Worm (Caenorhabditis elegans): ENCODE results near the gene Y48A6C.4.

Y48A6C.4 gene

DNA sequence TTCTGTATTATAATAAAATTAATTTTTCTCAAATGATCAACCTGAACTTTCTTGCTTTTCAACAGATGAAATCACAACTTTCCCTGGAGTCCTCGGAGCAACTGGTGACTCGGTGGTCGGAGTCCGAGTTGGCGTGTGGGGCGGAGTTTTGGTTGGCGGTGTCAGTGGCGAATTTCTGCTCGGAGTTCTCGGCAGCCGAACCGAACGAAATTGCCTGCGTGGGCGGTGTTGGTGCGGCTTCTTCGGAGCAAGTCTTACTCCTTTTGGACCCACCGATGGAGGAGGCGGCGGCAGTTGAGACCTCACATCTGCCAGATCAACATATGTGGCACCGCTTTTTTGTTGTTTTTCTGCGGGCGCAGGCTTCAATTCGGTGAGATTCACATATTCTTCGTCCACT lies 50.1 kb downstream of the Y48A6C.4 start:
- TF ChIP-seq nhr-6 (tag; optimal IDR thresholded peaks at IDR 0.05) (no peak), skn-1 (tag; optimal IDR thresholded peaks at IDR 0.05) (no peak)

DNA sequence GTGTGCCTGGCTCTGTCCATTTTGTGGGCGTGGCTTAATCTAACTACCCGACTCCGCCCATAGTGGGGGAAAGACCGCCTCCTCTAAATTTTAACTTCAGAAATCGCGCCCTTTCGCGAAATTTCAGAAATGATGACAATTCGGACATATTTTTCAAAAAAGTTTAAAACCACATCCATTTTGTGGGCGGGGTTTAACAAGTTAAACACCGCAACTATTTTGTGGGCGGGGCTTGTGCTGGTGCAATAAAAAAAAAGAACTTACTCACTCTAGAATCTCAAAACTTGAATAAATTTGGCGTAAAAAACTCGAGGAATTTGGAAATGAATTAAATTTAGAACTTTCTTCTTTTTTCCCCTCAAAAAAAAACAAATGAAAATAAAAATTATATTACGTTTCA lies 50.9 kb downstream of the Y48A6C.4 start:
- no peak for TF ChIP-seq C34F6.9 (tag; optimal IDR thresholded peaks at IDR 0.05)
- TF ChIP-seq ceh-16 (tag; optimal IDR thresholded peaks at IDR 0.05), result no peak
- no peak for TF ChIP-seq zag-1 (tag; optimal IDR thresholded peaks at IDR 0.05)
- TF ChIP-seq unc-39 (tag; optimal IDR thresholded peaks at IDR 0.05), result no peak
- TF ChIP-seq dmd-4 (tag; optimal IDR thresholded peaks at IDR 0.05), result no peak
- no peak for TF ChIP-seq aly-2 (tag; optimal IDR thresholded peaks at IDR 0.05)
- TF ChIP-seq sma-9 (GFP tag; optimal IDR thresholded peaks at IDR 0.05), result no peak
- no peak for TF ChIP-seq sma-9 (tag; optimal IDR thresholded peaks at IDR 0.05)
- no peak for TF ChIP-seq nhr-21 (tag; optimal IDR thresholded peaks at IDR 0.05)
- no peak for TF ChIP-seq lin-39 (tag; optimal IDR thresholded peaks at IDR 0.05)
- no peak for TF ChIP-seq gmeb-1 (tag; optimal IDR thresholded peaks at IDR 0.05)
- no peak for TF ChIP-seq ztf-1 (GFP tag; conservative IDR thresholded peaks at IDR 0.05)
- TF ChIP-seq skn-1 (tag; optimal IDR thresholded peaks at IDR 0.05), result no peak
- no peak for TF ChIP-seq nhr-10 (tag; optimal IDR thresholded peaks at IDR 0.05)
- TF ChIP-seq nhr-129 (tag; optimal IDR thresholded peaks at IDR 0.05), result no peak
- TF ChIP-seq crh-2 (tag; optimal IDR thresholded peaks at IDR 0.05), result no peak
- TF ChIP-seq elt-3 (tag; optimal IDR thresholded peaks at IDR 0.05), result no peak
- TF ChIP-seq ZK546.5 (tag; optimal IDR thresholded peaks at IDR 0.05), result no peak

DNA sequence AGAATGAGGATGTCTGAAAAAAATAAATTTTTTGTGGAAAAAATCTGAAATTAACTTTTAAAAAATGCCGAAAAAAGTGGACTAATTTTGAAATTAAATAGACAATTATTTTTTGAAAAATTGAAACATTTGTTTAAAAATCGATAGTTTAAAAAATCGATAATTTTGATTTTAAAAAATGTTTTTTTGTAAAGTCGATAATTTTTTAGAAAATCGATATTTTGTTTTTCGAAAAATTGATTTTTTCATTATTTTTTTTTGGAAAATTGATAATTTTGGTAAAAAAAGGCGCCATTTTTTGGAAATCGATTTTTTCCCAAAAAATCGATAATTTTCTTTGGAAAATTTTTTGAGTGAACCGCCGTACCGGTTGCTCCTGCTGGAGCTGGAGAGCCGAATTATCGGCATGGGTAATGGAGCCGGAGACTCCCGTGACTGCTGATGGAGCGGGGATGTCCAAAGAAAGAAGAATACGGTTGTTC lies 52.7 kb downstream of the Y48A6C.4 start:
- TF ChIP-seq aly-2 (tag; optimal IDR thresholded peaks at IDR 0.05) (no peak), dmd-4 (tag; optimal IDR thresholded peaks at IDR 0.05) (no peak), mdl-1 (tag; optimal IDR thresholded peaks at IDR 0.05) (no peak), mab-5 (tag; optimal IDR thresholded peaks at IDR 0.05) (no peak), peb-1 (tag; optimal IDR thresholded peaks at IDR 0.05) (no peak), nhr-10 (tag; optimal IDR thresholded peaks at IDR 0.05) (no peak)

DNA sequence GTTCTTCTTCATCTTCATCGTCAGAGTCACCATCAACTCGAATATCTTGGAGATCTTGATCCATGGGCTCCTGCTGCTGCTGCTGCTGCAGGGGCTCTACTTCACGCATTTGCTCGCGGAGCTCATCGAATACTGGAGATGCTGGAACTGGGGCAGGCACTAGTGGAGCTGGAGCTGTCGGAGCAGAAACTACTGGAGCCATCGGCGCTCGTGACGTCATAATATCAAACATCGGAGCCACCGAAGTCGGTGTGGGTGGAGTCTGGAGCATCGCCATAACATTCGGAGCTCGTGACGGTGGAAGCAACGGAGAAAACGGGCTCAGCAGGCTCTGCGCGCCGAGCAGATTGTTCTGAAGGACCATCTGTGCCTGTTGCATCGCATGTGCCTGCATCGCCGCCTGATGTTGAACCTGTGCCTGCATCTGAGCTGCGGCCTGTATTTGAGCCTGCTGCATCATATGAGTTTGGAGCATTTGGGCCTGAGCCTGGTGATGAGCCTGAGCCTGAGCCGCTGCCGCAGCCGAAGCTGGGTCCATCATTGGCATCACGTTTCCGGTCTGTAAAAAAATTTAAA lies 56.1 kb downstream of the Y48A6C.4 start:
- no peak for TF ChIP-seq nhr-6 (tag; optimal IDR thresholded peaks at IDR 0.05)
- no peak for TF ChIP-seq ZK546.5 (tag; optimal IDR thresholded peaks at IDR 0.05)
- TF ChIP-seq lin-11 (tag; optimal IDR thresholded peaks at IDR 0.05), result no peak
- TF ChIP-seq C34F6.9 (tag; optimal IDR thresholded peaks at IDR 0.05), result no peak
- TF ChIP-seq ceh-16 (tag; optimal IDR thresholded peaks at IDR 0.05), result no peak
- no peak for TF ChIP-seq ztf-1 (GFP tag; conservative IDR thresholded peaks at IDR 0.05)
- TF ChIP-seq mbf-1 (tag; optimal IDR thresholded peaks at IDR 0.05), result no peak
- TF ChIP-seq nhr-10 (tag; optimal IDR thresholded peaks at IDR 0.05), result no peak
- TF ChIP-seq sem-4 (tag; optimal IDR thresholded peaks at IDR 0.05), result no peak
- no peak for TF ChIP-seq elt-1 (tag; optimal IDR thresholded peaks at IDR 0.05)
- no peak for TF ChIP-seq Y55F3AM.14 (GFP tag; optimal IDR thresholded peaks at IDR 0.05)
- TF ChIP-seq ztf-4 (tag; optimal IDR thresholded peaks at IDR 0.05), result no peak
- TF ChIP-seq dmd-4 (tag; optimal IDR thresholded peaks at IDR 0.05), result no peak
- TF ChIP-seq nhr-23 (tag; optimal IDR thresholded peaks at IDR 0.05), result no peak
- TF ChIP-seq unc-62 (GFP tag; optimal IDR thresholded peaks at IDR 0.05), result no peak
- TF ChIP-seq skn-1 (tag; optimal IDR thresholded peaks at IDR 0.05), result no peak

Measured in whole organism, L2 larva.